Fruit fly (Drosophila melanogaster) whole organism, embryonic: ENCODE data around the gene CG32708.

ENCODE experiments used
- Adf1 ChIP-seq: fragments of 200-800 bp; sonication (Bioruptor generic); IDR thresholded peaks from 2 replicates; pipeline ENCODE4 v1.3.6; 2022; ENCODE audit warnings: missing biosample characterization, missing genetic modification characterization
- Asciz ChIP-seq: fragments of 200-800 bp; sonication (Bioruptor generic); optimal IDR thresholded peaks from 2 replicates; lab custom pipeline; 2017; ENCODE audit warnings: missing biosample characterization, mild to moderate bottlenecking, missing genetic modification characterization, missing genetic modification reagents
- Atf-2 ChIP-seq: fragments of 200-800 bp; sonication (Bioruptor generic); optimal IDR thresholded peaks from 2 replicates; lab custom pipeline; 2016; ENCODE audit warnings: missing biosample characterization, missing genetic modification characterization
- B-H1 ChIP-seq: fragments of 200-800 bp; sonication (Bioruptor generic); IDR thresholded peaks from 3 replicates; pipeline ENCODE4 v1.3.6; 2022; ENCODE audit warnings: missing biosample characterization, missing genetic modification characterization
- CG10209 ChIP-seq: fragments of 200-800 bp; sonication (Bioruptor generic); optimal IDR thresholded peaks from 3 replicates; lab custom pipeline; 2017; ENCODE audit warnings: missing biosample characterization, mild to moderate bottlenecking, missing genetic modification characterization, missing genetic modification reagents
- CG10321 ChIP-seq: fragments of 200-800 bp; sonication (Bioruptor generic); IDR thresholded peaks from 2 replicates; pipeline ENCODE4 v1.3.6; 2022; ENCODE audit warnings: missing biosample characterization, missing genetic modification characterization
- CG11085 ChIP-seq: fragments of 200-800 bp; sonication (Bioruptor generic); IDR thresholded peaks from 2 replicates; pipeline ENCODE4 v1.3.6; 2022; ENCODE audit warnings: missing biosample characterization, missing genetic modification characterization
- CG11560 ChIP-seq: fragments of 200-800 bp; sonication (Bioruptor generic); IDR thresholded peaks from 3 replicates; pipeline ENCODE4 v1.3.6; 2022; ENCODE audit warnings: missing biosample characterization, missing genetic modification characterization
- CG13424 ChIP-seq: fragments of 200-800 bp; sonication (Bioruptor generic); optimal IDR thresholded peaks from 2 replicates; lab custom pipeline; 2019; ENCODE audit warnings: missing biosample characterization, mild to moderate bottlenecking, missing genetic modification characterization, moderate library complexity
- CG14667 ChIP-seq: fragments of 200-800 bp; sonication (Bioruptor generic); IDR thresholded peaks from 2 replicates; pipeline ENCODE4 v1.3.6; 2022; ENCODE audit warnings: missing biosample characterization, missing genetic modification characterization
- CG17328 ChIP-seq: fragments of 200-800 bp; sonication (Bioruptor generic); IDR thresholded peaks from 2 replicates; pipeline ENCODE4 v1.3.6; 2022; ENCODE audit warnings: missing biosample characterization, missing genetic modification characterization
- CG17612 ChIP-seq: fragments of 200-800 bp; sonication (Bioruptor generic); IDR thresholded peaks from 2 replicates; pipeline ENCODE4 v1.3.6; 2022; ENCODE audit warnings: missing biosample characterization, missing genetic modification characterization
- CG17912 ChIP-seq: fragments of 200-800 bp; sonication (Bioruptor generic); optimal IDR thresholded peaks from 2 replicates; lab custom pipeline; 2018; ENCODE audit warnings: missing biosample characterization, mild to moderate bottlenecking, missing genetic modification characterization
- CG18476 ChIP-seq: fragments of 200-800 bp; sonication (Bioruptor generic); optimal IDR thresholded peaks from 2 replicates; lab custom pipeline; 2016; ENCODE audit warnings: missing biosample characterization, mild to moderate bottlenecking, missing genetic modification characterization
- CG3281 ChIP-seq: fragments of 200-800 bp; sonication (Bioruptor generic); optimal IDR thresholded peaks from 3 replicates; lab custom pipeline; 2017; ENCODE audit warnings: missing biosample characterization, mild to moderate bottlenecking, missing genetic modification characterization
- CG4282 ChIP-seq: fragments of 200-800 bp; sonication (Bioruptor generic); optimal IDR thresholded peaks from 2 replicates; lab custom pipeline; 2016; ENCODE audit warnings: missing biosample characterization, missing genetic modification characterization
- CG5953 ChIP-seq: fragments of 200-800 bp; sonication (Bioruptor generic); IDR thresholded peaks from 2 replicates; pipeline ENCODE4 v1.3.6; 2022; ENCODE audit warnings: missing biosample characterization, missing genetic modification characterization
- CG6854 ChIP-seq: fragments of 200-800 bp; sonication (Bioruptor generic); optimal IDR thresholded peaks from 3 replicates; lab custom pipeline; 2017; ENCODE audit warnings: missing biosample characterization, mild to moderate bottlenecking, missing genetic modification characterization
- CG7786 ChIP-seq: fragments of 200-800 bp; sonication (Bioruptor generic); optimal IDR thresholded peaks from 2 replicates; lab custom pipeline; 2016; ENCODE audit warnings: missing biosample characterization, missing genetic modification characterization
- CG7839 ChIP-seq: fragments of 200-800 bp; sonication (Bioruptor generic); optimal IDR thresholded peaks from 3 replicates; lab custom pipeline; 2018; ENCODE audit warnings: missing biosample characterization, mild to moderate bottlenecking, missing genetic modification characterization, moderate library complexity
- CG8478 ChIP-seq: fragments of >200 bp; optimal IDR thresholded peaks from 2 replicates; lab custom pipeline; 2018
- CG9876 ChIP-seq: fragments of 200-800 bp; sonication (Bioruptor generic); optimal IDR thresholded peaks from 2 replicates; lab custom pipeline; 2016; ENCODE audit warnings: missing biosample characterization, missing genetic modification characterization
- CHES-1-like ChIP-seq: fragments of 200-800 bp; sonication (Bioruptor generic); optimal IDR thresholded peaks from 2 replicates; lab custom pipeline; 2016; ENCODE audit warnings: missing biosample characterization, missing genetic modification characterization
- H15 ChIP-seq: fragments of 200-800 bp; sonication (Bioruptor generic); IDR thresholded peaks from 3 replicates; pipeline ENCODE4 v1.3.6; 2022; ENCODE audit warnings: missing biosample characterization, missing genetic modification characterization
- Hmr ChIP-seq: fragments of 200-800 bp; sonication (Bioruptor generic); optimal IDR thresholded peaks from 3 replicates; lab custom pipeline; 2017; ENCODE audit warnings: mild to moderate bottlenecking, missing biosample characterization, missing genetic modification reagents, missing genetic modification characterization
- Hr51 ChIP-seq, 2 experiments: fragments of 200-800 bp; sonication (Bioruptor generic); optimal IDR thresholded peaks; 2 replicates in 1 of 2; 3 replicates in 1 of 2; lab custom pipeline; 2016 to 2018; ENCODE audit warnings: missing biosample characterization in 2 of 2, missing genetic modification characterization in 2 of 2, mild to moderate bottlenecking in 1 of 2, moderate library complexity in 1 of 2
- MESR4 ChIP-seq: fragments of 200-800 bp; sonication (Bioruptor generic); optimal IDR thresholded peaks from 2 replicates; lab custom pipeline; 2018; ENCODE audit warnings: missing biosample characterization, mild to moderate bottlenecking, missing genetic modification characterization, moderate library complexity
- Meics ChIP-seq: fragments of 200-800 bp; sonication (Bioruptor generic); optimal IDR thresholded peaks from 2 replicates; lab custom pipeline; 2017; ENCODE audit warnings: missing biosample characterization, mild to moderate bottlenecking, missing genetic modification characterization
- Nf-YB ChIP-seq: fragments of 200-800 bp; sonication (Bioruptor generic); optimal IDR thresholded peaks from 3 replicates; lab custom pipeline; 2019; ENCODE audit warnings: missing biosample characterization, mild to moderate bottlenecking, missing genetic modification characterization, moderate library complexity
- NfI ChIP-seq: fragments of 200-800 bp; sonication (Bioruptor generic); optimal IDR thresholded peaks from 3 replicates; lab custom pipeline; 2018; ENCODE audit warnings: missing biosample characterization, mild to moderate bottlenecking, missing genetic modification characterization, moderate library complexity
- Oli ChIP-seq: fragments of 200-800 bp; sonication (Bioruptor generic); optimal IDR thresholded peaks from 2 replicates; lab custom pipeline; 2018; ENCODE audit warnings: missing biosample characterization, mild to moderate bottlenecking, missing genetic modification characterization, moderate library complexity
- Sin3A ChIP-seq: fragments of >200 bp; optimal IDR thresholded peaks from 2 replicates; lab custom pipeline; 2018
- Xbp1 ChIP-seq: fragments of 200-800 bp; sonication (Bioruptor generic); optimal IDR thresholded peaks from 3 replicates; lab custom pipeline; 2016; ENCODE audit warnings: missing biosample characterization, mild to moderate bottlenecking, missing genetic modification characterization
- ato ChIP-seq: fragments of 200-800 bp; sonication (Bioruptor generic); IDR thresholded peaks from 2 replicates; pipeline ENCODE4 v1.3.6; 2022; ENCODE audit warnings: missing biosample characterization, missing genetic modification characterization; ENCODE audit not compliant: partially characterized antibody
- cas ChIP-seq: fragments of 200-800 bp; sonication (Bioruptor generic); IDR thresholded peaks from 2 replicates; pipeline ENCODE4 v1.3.6; 2022; ENCODE audit warnings: missing biosample characterization, missing genetic modification characterization
- crp ChIP-seq, 2 experiments: fragments of 200-800 bp; sonication (Bioruptor generic); optimal IDR thresholded peaks; 2 replicates in 1 of 2; 3 replicates in 1 of 2; lab custom pipeline; 2017; ENCODE audit warnings: missing biosample characterization in 2 of 2, missing genetic modification characterization in 2 of 2, mild to moderate bottlenecking in 1 of 2, moderate library complexity in 1 of 2
- dysf ChIP-seq: fragments of 200-800 bp; sonication (Bioruptor generic); IDR thresholded peaks from 3 replicates; pipeline ENCODE4 v1.3.6; 2022; ENCODE audit warnings: missing biosample characterization, missing genetic modification characterization
- en ChIP-seq: fragments of 200-800 bp; sonication (Bioruptor generic); optimal IDR thresholded peaks from 2 replicates; lab custom pipeline; 2016; ENCODE audit warnings: missing biosample characterization, missing genetic modification characterization
- gcm2 ChIP-seq: fragments of 200-800 bp; sonication (Bioruptor generic); optimal IDR thresholded peaks from 2 replicates; lab custom pipeline; 2016; ENCODE audit warnings: missing biosample characterization, missing genetic modification characterization
- ham ChIP-seq: fragments of 200-800 bp; sonication (Bioruptor generic); IDR thresholded peaks from 2 replicates; pipeline ENCODE4 v1.3.6; 2022; ENCODE audit warnings: missing biosample characterization, missing genetic modification characterization
- hb ChIP-seq: fragments of 200-800 bp; sonication (Bioruptor generic); IDR thresholded peaks from 3 replicates; pipeline ENCODE4 v1.3.6; 2022; ENCODE audit warnings: missing biosample characterization, missing genetic modification characterization; ENCODE audit not compliant: partially characterized antibody
- hbn ChIP-seq: fragments of 200-800 bp; sonication (Bioruptor generic); IDR thresholded peaks from 2 replicates; pipeline ENCODE4 v1.3.6; 2022; ENCODE audit warnings: missing biosample characterization, missing genetic modification characterization; ENCODE audit not compliant: partially characterized antibody
- hth ChIP-seq: fragments of >200 bp; optimal IDR thresholded peaks from 2 replicates; lab custom pipeline; 2017; ENCODE audit warnings: inconsistent platforms
- jumu ChIP-seq: fragments of 200-800 bp; sonication (Bioruptor generic); optimal IDR thresholded peaks from 3 replicates; lab custom pipeline; 2016; ENCODE audit warnings: missing biosample characterization, missing genetic modification characterization
- lmd ChIP-seq: fragments of 200-800 bp; sonication (Bioruptor generic); IDR thresholded peaks from 2 replicates; pipeline ENCODE4 v1.3.6; 2022; ENCODE audit warnings: missing biosample characterization, missing genetic modification characterization
- nerfin-1 ChIP-seq: fragments of 200-800 bp; sonication (Bioruptor generic); optimal IDR thresholded peaks from 3 replicates; lab custom pipeline; 2019; ENCODE audit warnings: missing biosample characterization, mild to moderate bottlenecking, missing genetic modification characterization, moderate library complexity
- pb ChIP-seq: fragments of 200-800 bp; sonication (Bioruptor generic); optimal IDR thresholded peaks from 3 replicates; lab custom pipeline; 2016; ENCODE audit warnings: missing biosample characterization, missing genetic modification characterization
- pros ChIP-seq: fragments of 200-800 bp; sonication (Bioruptor generic); optimal IDR thresholded peaks from 3 replicates; lab custom pipeline; 2019; ENCODE audit warnings: missing biosample characterization, mild to moderate bottlenecking, missing genetic modification characterization, moderate library complexity
- psq ChIP-seq: fragments of 200-800 bp; sonication (Bioruptor generic); optimal IDR thresholded peaks from 2 replicates; lab custom pipeline; 2017; ENCODE audit warnings: missing biosample characterization, missing genetic modification characterization
- repo ChIP-seq: fragments of 200-800 bp; sonication (Bioruptor generic); optimal IDR thresholded peaks from 2 replicates; lab custom pipeline; 2016; ENCODE audit warnings: missing biosample characterization, missing genetic modification characterization
- sim ChIP-seq: fragments of 200-800 bp; sonication (Bioruptor generic); IDR thresholded peaks from 2 replicates; pipeline ENCODE4 v1.3.6; 2022; ENCODE audit warnings: missing biosample characterization, missing genetic modification characterization
- sug ChIP-seq: fragments of 200-800 bp; optimal IDR thresholded peaks from 2 replicates; lab custom pipeline; 2019; ENCODE audit warnings: missing biosample characterization, mild to moderate bottlenecking, missing genetic modification characterization, moderate library complexity
- wdn ChIP-seq: fragments of 200-800 bp; sonication (Bioruptor generic); IDR thresholded peaks from 2 replicates; pipeline ENCODE4 v1.3.6; 2022; ENCODE audit warnings: missing biosample characterization, missing genetic modification characterization

The CG32708 gene

dm6 chrX:9082600-9082999 lies 3.1 kb upstream of the CG32708 start, which contains the start of gene APC4 (continued):
- TF ChIP-seq pb (GFP tag; lab: Kevin White, UChicago) (no peak), repo (GFP tag; lab: Kevin White, UChicago) (no peak), hth (lab: Kevin White, UChicago) (no peak), CHES-1-like (peak; percentile 38), gcm2 (GFP tag; lab: Kevin White, UChicago) (no peak), Nf-YB (GFP tag; lab: Kevin White, UChicago) (no peak), CG5953 (GFP tag; lab: Robert Waterston, UW) (no peak), CG11560 (tag; lab: Robert Waterston, UW) (peak; percentile 88), ham (GFP tag; lab: Robert Waterston, UW) (no peak), CG13424 (tag; lab: Kevin White, UChicago) (peak; percentile 53), pros (GFP tag; lab: Kevin White, UChicago) (no peak), psq (GFP tag; lab: Kevin White, UChicago) (no peak), crp (GFP tag; optimal IDR thresholded peaks at IDR 0.05; lab: Kevin White, UChicago) (no peak), CG10209 (GFP tag; lab: Kevin White, UChicago) (peak; percentile 9), Adf1 (GFP tag; lab: Robert Waterston, UW) (no peak), CG14667 (GFP tag; lab: Robert Waterston, UW) (no peak), Xbp1 (peak; percentile 30), CG17912 (GFP tag; lab: Kevin White, UChicago) (no peak), Atf-2 (GFP tag; lab: Kevin White, UChicago) (peak; percentile 9), CG3281 (peak; percentile 26), dysf (GFP tag; lab: Robert Waterston, UW) (no peak), CG10321 (GFP tag; lab: Robert Waterston, UW) (no peak), NfI (GFP tag; lab: Kevin White, UChicago) (no peak), CG4282 (GFP tag; lab: Kevin White, UChicago) (no peak), nerfin-1 (tag; lab: Kevin White, UChicago) (peak; percentile 1), hbn (GFP tag; lab: Robert Waterston, UW) (no peak), en (GFP tag; lab: Kevin White, UChicago) (no peak), CG11085 (GFP tag; lab: Robert Waterston, UW) (no peak), H15 (no peak), CG8478 (lab: Kevin White, UChicago) (no peak), CG7786 (GFP tag; lab: Kevin White, UChicago) (peak; percentile 9), hb (GFP tag; lab: Robert Waterston, UW) (no peak), jumu (no peak), CG17328 (GFP tag; lab: Robert Waterston, UW) (no peak), Asciz (no peak), ato (GFP tag; lab: Robert Waterston, UW) (no peak), CG18476 (GFP tag; lab: Kevin White, UChicago) (no peak), CG9876 (GFP tag; lab: Kevin White, UChicago) (no peak), Hr51 (GFP tag; optimal IDR thresholded peaks at IDR 0.05; lab: Kevin White, UChicago) (peak in 1 of 2 experiments; percentile 41), CG17612 (GFP tag; lab: Robert Waterston, UW) (no peak), Oli (peak; percentile 29), CG6854 (GFP tag; lab: Kevin White, UChicago) (no peak), sim (no peak), wdn (GFP tag; lab: Robert Waterston, UW) (no peak), lmd (GFP tag; lab: Robert Waterston, UW) (no peak), MESR4 (GFP tag; lab: Kevin White, UChicago) (no peak), CG7839 (tag; lab: Kevin White, UChicago) (peak; percentile 39), Meics (GFP tag; lab: Kevin White, UChicago) (peak; percentile 32), Hmr (GFP tag; lab: Kevin White, UChicago) (peak; percentile 17), sug (tag; lab: Kevin White, UChicago) (peak; percentile 50), cas (GFP tag; lab: Robert Waterston, UW) (no peak), Sin3A (lab: Kevin White, UChicago) (no peak), B-H1 (GFP tag; lab: Robert Waterston, UW) (no peak)
